Worm (Caenorhabditis elegans) whole organism, early embryonic: Measurements from ENCODE around the gene C39H7.4.

Experiments
- B0310.2 ChIP-seq: sonication (generic microtip); optimal IDR thresholded peaks from 2 replicates; lab custom pipeline; 2016; ENCODE audit warnings: mild to moderate bottlenecking, missing genetic modification characterization, missing compliant biosample characterization
- F13C5.2 ChIP-seq: sonication (generic microtip); optimal IDR thresholded peaks from 2 replicates; lab custom pipeline; 2017; ENCODE audit warnings: mild to moderate bottlenecking, missing genetic modification characterization, inconsistent platforms, missing compliant biosample characterization
- ama-1 ChIP-seq: fragments of 150-350 bp; optimal IDR thresholded peaks from 2 replicates; lab custom pipeline; 2014
- ceh-13 ChIP-seq: fragments of 200-800 bp; sonication (Bioruptor generic); optimal IDR thresholded peaks from 2 replicates; lab custom pipeline; 2018; ENCODE audit warnings: mild to moderate bottlenecking, missing genetic modification characterization, missing compliant biosample characterization
- ceh-36 ChIP-seq: sonication (generic microtip); optimal IDR thresholded peaks from 2 replicates; lab custom pipeline; 2016; ENCODE audit warnings: missing genetic modification characterization, inconsistent platforms, missing compliant biosample characterization
- ets-7 ChIP-seq: sonication (generic microtip); optimal IDR thresholded peaks from 2 replicates; lab custom pipeline; 2016; ENCODE audit warnings: missing genotype, missing genetic modification characterization, missing compliant biosample characterization
- flt-1 ChIP-seq: fragments of 200-800 bp; sonication (Bioruptor generic); IDR thresholded peaks from 2 replicates; pipeline ENCODE4 v1.3.6; 2022; ENCODE audit warnings: missing genetic modification characterization, missing compliant biosample characterization
- hmg-4 ChIP-seq: fragments of 200-800 bp; sonication (Bioruptor generic); optimal IDR thresholded peaks from 2 replicates; lab custom pipeline; 2018; ENCODE audit warnings: mild to moderate bottlenecking, missing genetic modification characterization, missing compliant biosample characterization
- pes-1 ChIP-seq: fragments of 200-800 bp; sonication (Bioruptor generic); IDR thresholded peaks from 2 replicates; pipeline ENCODE4 v1.3.6; 2022; ENCODE audit warnings: missing genetic modification reagents, missing genetic modification characterization, missing compliant biosample characterization
- scrt-1 ChIP-seq: fragments of 200-800 bp; sonication (Bioruptor generic); IDR thresholded peaks from 2 replicates; pipeline ENCODE4 v1.3.6; 2022; ENCODE audit warnings: missing genetic modification characterization, missing compliant biosample characterization
- sea-1 ChIP-seq: fragments of 200-800 bp; sonication (Bioruptor generic); conservative IDR thresholded peaks from 2 replicates; pipeline ENCODE4 v1.3.6; 2022; ENCODE audit warnings: missing genetic modification characterization, missing compliant biosample characterization
- tbx-11 ChIP-seq: fragments of 200-800 bp; sonication (Bioruptor generic); IDR thresholded peaks from 2 replicates; pipeline ENCODE4 v1.3.6; 2022; ENCODE audit warnings: missing genetic modification characterization, missing compliant biosample characterization
- tbx-37 ChIP-seq: fragments of 200-800 bp; sonication (Bioruptor generic); conservative IDR thresholded peaks from 2 replicates; pipeline ENCODE4 v1.3.6; 2022; ENCODE audit warnings: missing genetic modification reagents, missing genetic modification characterization, missing compliant biosample characterization
- tra-4 ChIP-seq: sonication (generic microtip); optimal IDR thresholded peaks from 2 replicates; lab custom pipeline; 2017; ENCODE audit warnings: missing genetic modification characterization, missing compliant biosample characterization

ce11 chrIV:5662073-5662472 lies 47.7 kb upstream of the C39H7.4 start:
- TF ChIP-seq ama-1 (no peak), ceh-36 (tag; lab: Kevin White, UChicago) (no peak), ceh-13 (GFP tag; lab: Kevin White, UChicago) (no peak), sea-1 (no peak), pes-1 (GFP tag; lab: Robert Waterston, UW) (no peak), hmg-4 (GFP tag; lab: Kevin White, UChicago) (no peak), tra-4 (tag; lab: Kevin White, UChicago) (no peak), tbx-11 (GFP tag; lab: Robert Waterston, UW) (no peak), tbx-37 (no peak), flt-1 (GFP tag; lab: Robert Waterston, UW) (no peak), ets-7 (tag; lab: Kevin White, UChicago) (no peak), F13C5.2 (tag; lab: Kevin White, UChicago) (no peak), B0310.2 (tag; lab: Kevin White, UChicago) (no peak), scrt-1 (GFP tag; lab: Robert Waterston, UW) (no peak)
